Fruit fly (Drosophila melanogaster): Measurements from ENCODE around the gene Hr78.
A peak's percentile ranks its signal among the peaks of the same experiment; 100 is the strongest.

- TF ChIP-seq CG15710 (tag; optimal IDR thresholded peaks at IDR 0.05) (peak; percentile 31), EcR (GFP tag; optimal IDR thresholded peaks at IDR 0.05) (no peak), CG13204 (GFP tag; optimal IDR thresholded peaks at IDR 0.05) (no peak), CG32121 (GFP tag; IDR thresholded peaks at IDR 0.05) (peak; percentile 46; the same call in 1 of the 2 replicates), CG12605 (GFP tag; IDR thresholded peaks at IDR 0.05) (0 out of 2 replicates have a peak, but pooled peaks have one; percentile 21), CG8301 (tag; optimal IDR thresholded peaks at IDR 0.05) (peak; percentile 72), CG10348 (GFP tag; IDR thresholded peaks at IDR 0.05) (no peak), CG34367 (tag; optimal IDR thresholded peaks at IDR 0.05) (peak; percentile 25), Ets98B (GFP tag; IDR thresholded peaks at IDR 0.05) (0 out of 2 replicates have a peak, but pooled peaks have one; percentile 25), Snoo (tag; optimal IDR thresholded peaks at IDR 0.05) (peak; percentile 44), Pif1B (GFP tag; optimal IDR thresholded peaks at IDR 0.05) (peak; percentile 37)
Observed at dm6 chr3L:21509488-21510122, 12.3 kb upstream of the Hr78 start.

All from whole organism, pupa.